Fruit fly (Drosophila melanogaster) whole organism, embryonic: Measurements from ENCODE around the gene Svil.
A peak's percentile ranks its signal among the peaks of the same experiment; 100 is the strongest.

Experiments
- Asciz ChIP-seq: fragments of 200-800 bp; sonication (Bioruptor generic); optimal IDR thresholded peaks from 2 replicates; lab custom pipeline; 2017; ENCODE audit warnings: missing biosample characterization, mild to moderate bottlenecking, missing genetic modification characterization, missing genetic modification reagents
- Awh ChIP-seq: fragments of 200-800 bp; sonication (Bioruptor generic); IDR thresholded peaks from 2 replicates; pipeline ENCODE4, ENCODE4 v1.3.6; 2022; ENCODE audit warnings: missing biosample characterization, missing genetic modification characterization
- CG11247 ChIP-seq: fragments of 200-800 bp; sonication (Bioruptor generic); IDR thresholded peaks from 2 replicates; pipeline ENCODE4 v1.3.6; 2022; ENCODE audit warnings: missing biosample characterization, missing genetic modification characterization
- CG11560 ChIP-seq: fragments of 200-800 bp; sonication (Bioruptor generic); IDR thresholded peaks from 3 replicates; pipeline ENCODE4 v1.3.6; 2022; ENCODE audit warnings: missing biosample characterization, missing genetic modification characterization
- CG12236 ChIP-seq: fragments of 200-800 bp; sonication (Bioruptor generic); optimal IDR thresholded peaks from 2 replicates; lab custom pipeline; 2016; ENCODE audit warnings: missing biosample characterization, missing genetic modification characterization
- CG13624 ChIP-seq: fragments of 200-800 bp; sonication (Bioruptor generic); optimal IDR thresholded peaks from 2 replicates; lab custom pipeline; 2016; ENCODE audit warnings: missing biosample characterization, missing genetic modification characterization
- CG14014 ChIP-seq: fragments of 200-800 bp; sonication (Bioruptor generic); IDR thresholded peaks from 2 replicates; pipeline ENCODE4 v1.3.6; 2022; ENCODE audit warnings: missing biosample characterization, missing genetic modification characterization
- CG14860 ChIP-seq: fragments of 200-800 bp; sonication (Bioruptor generic); IDR thresholded peaks from 3 replicates; pipeline ENCODE4 v1.3.6; 2022; ENCODE audit warnings: missing biosample characterization, missing genetic modification characterization; ENCODE audit not compliant: partially characterized antibody
- CG17361 ChIP-seq: fragments of 200-800 bp; sonication (Bioruptor generic); IDR thresholded peaks from 3 replicates; pipeline ENCODE4 v1.3.6; 2022; ENCODE audit warnings: missing biosample characterization, missing genetic modification characterization
- CG17612 ChIP-seq: fragments of 200-800 bp; sonication (Bioruptor generic); IDR thresholded peaks from 2 replicates; pipeline ENCODE4 v1.3.6; 2022; ENCODE audit warnings: missing biosample characterization, missing genetic modification characterization
- CG2712 ChIP-seq: fragments of 200-800 bp; optimal IDR thresholded peaks from 3 replicates; lab custom pipeline; 2019; ENCODE audit warnings: missing biosample characterization, mild to moderate bottlenecking, missing genetic modification characterization, moderate library complexity
- CG30020 ChIP-seq: fragments of 200-800 bp; optimal IDR thresholded peaks from 2 replicates; lab custom pipeline; 2019; ENCODE audit warnings: missing biosample characterization, mild to moderate bottlenecking, missing genetic modification characterization, moderate library complexity
- CG3407 ChIP-seq: fragments of 200-800 bp; sonication (Bioruptor generic); optimal IDR thresholded peaks from 2 replicates; lab custom pipeline; 2018; ENCODE audit warnings: missing biosample characterization, mild to moderate bottlenecking, missing genetic modification characterization
- CG3838 ChIP-seq: fragments of 200-800 bp; sonication (Bioruptor generic); optimal IDR thresholded peaks from 3 replicates; lab custom pipeline; 2016; ENCODE audit warnings: missing biosample characterization, missing genetic modification characterization
- CG4707 ChIP-seq: fragments of 200-800 bp; sonication (Bioruptor generic); optimal IDR thresholded peaks from 2 replicates; lab custom pipeline; 2018; ENCODE audit warnings: missing biosample characterization, mild to moderate bottlenecking, missing genetic modification characterization, moderate library complexity
- CG6654 ChIP-seq: fragments of 200-800 bp; sonication (Bioruptor generic); optimal IDR thresholded peaks from 2 replicates; lab custom pipeline; 2017; ENCODE audit warnings: missing biosample characterization, mild to moderate bottlenecking, missing genetic modification characterization
- CG6791 ChIP-seq: fragments of 200-800 bp; sonication (Bioruptor generic); IDR thresholded peaks from 3 replicates; pipeline ENCODE4 v1.3.6; 2022; ENCODE audit warnings: missing biosample characterization, missing genetic modification characterization; ENCODE audit not compliant: partially characterized antibody
- CG9215 ChIP-seq: fragments of 200-800 bp; sonication (Bioruptor generic); IDR thresholded peaks from 2 replicates; pipeline ENCODE4 v1.3.6; 2022; ENCODE audit warnings: missing biosample characterization, missing genetic modification characterization
- CG9437 ChIP-seq: fragments of 200-800 bp; sonication (Bioruptor generic); optimal IDR thresholded peaks from 2 replicates; lab custom pipeline; 2018; ENCODE audit warnings: missing biosample characterization, mild to moderate bottlenecking, missing genetic modification characterization
- CrebB ChIP-seq: fragments of 200-800 bp; sonication (Bioruptor generic); optimal IDR thresholded peaks from 3 replicates; lab custom pipeline; 2018; ENCODE audit warnings: missing biosample characterization, mild to moderate bottlenecking, missing genetic modification characterization
- Dip3 ChIP-seq: fragments of 200-800 bp; sonication (Bioruptor generic); optimal IDR thresholded peaks from 3 replicates; lab custom pipeline; 2016; ENCODE audit warnings: missing biosample characterization, missing genetic modification characterization
- Fer2 ChIP-seq: fragments of 200-800 bp; sonication (Bioruptor generic); optimal IDR thresholded peaks from 2 replicates; lab custom pipeline; 2018; ENCODE audit warnings: missing biosample characterization, mild to moderate bottlenecking, missing genetic modification characterization, moderate library complexity
- HmgD ChIP-seq: fragments of 200-800 bp; sonication (Bioruptor generic); optimal IDR thresholded peaks from 3 replicates; lab custom pipeline; 2016; ENCODE audit warnings: missing biosample characterization, missing genetic modification characterization
- Mad ChIP-seq: fragments of 200-800 bp; sonication (Bioruptor generic); optimal IDR thresholded peaks from 2 replicates; lab custom pipeline; 2016; ENCODE audit warnings: missing biosample characterization, missing genetic modification characterization
- Max ChIP-seq: fragments of 200-800 bp; sonication (Bioruptor generic); optimal IDR thresholded peaks from 2 replicates; lab custom pipeline; 2016; ENCODE audit warnings: missing biosample characterization, mild to moderate bottlenecking, missing genetic modification characterization
- Meics ChIP-seq: fragments of 200-800 bp; sonication (Bioruptor generic); optimal IDR thresholded peaks from 2 replicates; lab custom pipeline; 2017; ENCODE audit warnings: missing biosample characterization, mild to moderate bottlenecking, missing genetic modification characterization
- Myb ChIP-seq: fragments of 200-800 bp; sonication (Bioruptor generic); optimal IDR thresholded peaks from 2 replicates; lab custom pipeline; 2016; ENCODE audit warnings: missing biosample characterization, missing genetic modification characterization
- Oaz ChIP-seq: fragments of 200-800 bp; sonication (Bioruptor generic); IDR thresholded peaks from 2 replicates; pipeline ENCODE4 v1.3.6; 2022; ENCODE audit warnings: missing biosample characterization, missing genetic modification characterization
- Optix ChIP-seq: fragments of 200-800 bp; sonication (Bioruptor generic); IDR thresholded peaks from 3 replicates; pipeline ENCODE4 v1.3.6; 2022; ENCODE audit warnings: missing biosample characterization, missing genetic modification characterization
- Six4 ChIP-seq: fragments of 200-800 bp; sonication (Bioruptor generic); optimal IDR thresholded peaks from 2 replicates; lab custom pipeline; 2016; ENCODE audit warnings: missing biosample characterization, missing genetic modification characterization
- Sox100B ChIP-seq: fragments of 200-800 bp; sonication (Bioruptor generic); optimal IDR thresholded peaks from 3 replicates; lab custom pipeline; 2018; ENCODE audit warnings: missing biosample characterization, mild to moderate bottlenecking, missing genetic modification characterization
- Sry-β ChIP-seq: fragments of 200-800 bp; sonication (Bioruptor generic); optimal IDR thresholded peaks from 2 replicates; lab custom pipeline; 2018; ENCODE audit warnings: missing biosample characterization, mild to moderate bottlenecking, missing genetic modification characterization, moderate library complexity
- Usf ChIP-seq: fragments of 200-800 bp; sonication (Bioruptor generic); optimal IDR thresholded peaks from 2 replicates; lab custom pipeline; 2017; ENCODE audit warnings: missing genotype, missing biosample characterization, missing genetic modification characterization
- ap ChIP-seq: fragments of 200-800 bp; sonication (Bioruptor generic); IDR thresholded peaks from 2 replicates; pipeline ENCODE4 v1.3.6; 2022; ENCODE audit warnings: missing biosample characterization, missing genetic modification characterization
- btn ChIP-seq: fragments of 200-800 bp; sonication (Bioruptor generic); optimal IDR thresholded peaks from 2 replicates; lab custom pipeline; 2016; ENCODE audit warnings: missing biosample characterization, missing genetic modification characterization
- chn ChIP-seq: fragments of 200-800 bp; sonication (Bioruptor generic); optimal IDR thresholded peaks from 2 replicates; lab custom pipeline; 2016; ENCODE audit warnings: missing biosample characterization, missing genetic modification characterization
- dimm ChIP-seq: fragments of 200-800 bp; sonication (Bioruptor generic); IDR thresholded peaks from 2 replicates; pipeline ENCODE4 v1.3.6; 2022; ENCODE audit warnings: missing biosample characterization, missing genetic modification characterization
- dm ChIP-seq: fragments of 200-800 bp; sonication (Bioruptor generic); optimal IDR thresholded peaks from 3 replicates; lab custom pipeline; 2016; ENCODE audit warnings: missing biosample characterization, missing genetic modification characterization
- gce ChIP-seq: fragments of 200-800 bp; sonication (Bioruptor generic); IDR thresholded peaks from 3 replicates; pipeline ENCODE4 v1.3.6; 2022; ENCODE audit warnings: missing biosample characterization, missing genetic modification characterization
- gfzf ChIP-seq: fragments of 200-800 bp; sonication (Bioruptor generic); optimal IDR thresholded peaks from 2 replicates; lab custom pipeline; 2016; ENCODE audit warnings: missing biosample characterization, mild to moderate bottlenecking, missing genetic modification characterization, moderate library complexity
- kay ChIP-seq: fragments of 200-800 bp; sonication (Bioruptor generic); optimal IDR thresholded peaks from 2 replicates; lab custom pipeline; 2016; ENCODE audit warnings: missing biosample characterization, missing genetic modification characterization
- ken ChIP-seq: fragments of 200-800 bp; sonication (Bioruptor generic); IDR thresholded peaks from 3 replicates; pipeline ENCODE4 v1.3.6; 2022; ENCODE audit warnings: missing biosample characterization, missing genetic modification characterization
- mam ChIP-seq: fragments of 200-800 bp; sonication (Bioruptor generic); optimal IDR thresholded peaks from 3 replicates; lab custom pipeline; 2016; ENCODE audit warnings: missing biosample characterization, missing genetic modification characterization
- row ChIP-seq: fragments of 200-800 bp; sonication (Bioruptor generic); IDR thresholded peaks from 3 replicates; pipeline ENCODE4 v1.3.6; 2022; ENCODE audit warnings: missing biosample characterization, missing genetic modification characterization
- run ChIP-seq: fragments of 200-800 bp; sonication (Bioruptor generic); optimal IDR thresholded peaks from 3 replicates; lab custom pipeline; 2018; ENCODE audit warnings: missing biosample characterization, mild to moderate bottlenecking, missing genetic modification characterization
- sc ChIP-seq, 3 experiments: fragments of >200 bp in 2 of 3; fragments of 200-800 bp in 1 of 3; sonication (Bioruptor generic) in 1 of 3; optimal IDR thresholded peaks; 2 replicates in 2 of 3; 3 replicates in 1 of 3; lab custom pipeline; 2017; ENCODE audit warnings: mild to moderate bottlenecking in 1 of 3, missing biosample characterization in 1 of 3, missing genetic modification characterization in 1 of 3, missing genetic modification reagents in 1 of 3
- sens-2 ChIP-seq: fragments of 200-800 bp; sonication (Bioruptor generic); IDR thresholded peaks from 2 replicates; pipeline ENCODE4 v1.3.6; 2022; ENCODE audit warnings: missing biosample characterization, missing genetic modification characterization
- slbo ChIP-seq: fragments of 200-800 bp; sonication (Bioruptor generic); IDR thresholded peaks from 2 replicates; pipeline ENCODE4 v1.3.6; 2022; ENCODE audit warnings: missing biosample characterization, missing genetic modification characterization
- ttk ChIP-seq: fragments of 200-800 bp; sonication (Bioruptor generic); IDR thresholded peaks from 2 replicates; pipeline ENCODE4 v2.1.2; 2022; ENCODE audit warnings: missing biosample characterization, missing genetic modification characterization
- vnd ChIP-seq: fragments of 200-800 bp; sonication (Bioruptor generic); IDR thresholded peaks from 3 replicates; pipeline ENCODE4 v1.3.6; 2022; ENCODE audit warnings: missing biosample characterization, missing genetic modification characterization; ENCODE audit not compliant: partially characterized antibody
- wdn ChIP-seq: fragments of 200-800 bp; sonication (Bioruptor generic); IDR thresholded peaks from 2 replicates; pipeline ENCODE4 v1.3.6; 2022; ENCODE audit warnings: missing biosample characterization, missing genetic modification characterization

Gene Svil

DNA sequence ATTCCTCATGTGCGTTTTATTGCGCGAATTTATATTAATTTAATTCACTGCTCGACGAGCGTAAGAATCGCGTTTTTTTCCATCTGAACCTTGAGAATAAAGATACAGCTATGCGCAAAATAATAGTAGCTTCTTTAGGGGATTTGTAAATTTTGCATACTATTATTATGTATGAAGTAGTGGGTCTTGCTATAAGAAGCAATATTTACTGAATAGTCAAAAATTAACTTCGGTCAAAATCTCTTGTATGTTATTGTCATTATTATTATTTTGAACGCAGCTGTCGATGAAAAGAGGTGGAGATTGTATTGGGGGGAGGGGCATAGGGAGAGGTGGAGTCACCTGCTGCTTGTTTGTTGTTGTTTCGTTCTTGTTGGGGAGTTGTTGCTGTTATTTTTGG, 41.3 kb downstream of the Svil start (continued):
- TF ChIP-seq CrebB (tag; lab: Kevin White, UChicago) (peak; percentile 30), gfzf (no peak), CG11247 (GFP tag; lab: Robert Waterston, UW) (peak; percentile 83), Mad (peak; percentile 24), Sry-β (GFP tag; lab: Kevin White, UChicago) (peak; percentile 42), wdn (GFP tag; lab: Robert Waterston, UW) (peak; percentile 60), Meics (GFP tag; lab: Kevin White, UChicago) (peak; percentile 90), CG3407 (GFP tag; lab: Kevin White, UChicago) (peak; percentile 47), sens-2 (peak; percentile 80), CG9437 (GFP tag; lab: Kevin White, UChicago) (peak; percentile 62), CG4707 (GFP tag; lab: Kevin White, UChicago) (peak; percentile 32), ttk (peak; percentile 72), CG13624 (GFP tag; lab: Kevin White, UChicago) (peak; percentile 75), CG17361 (GFP tag; lab: Robert Waterston, UW) (peak; percentile 72), CG3838 (GFP tag; lab: Kevin White, UChicago) (peak; percentile 3), CG14014 (GFP tag; lab: Robert Waterston, UW) (peak; percentile 89), gce (GFP tag; lab: Robert Waterston, UW) (peak; percentile 32; the same call in 1 of the 3 replicates), CG6791 (GFP tag; lab: Robert Waterston, UW) (no peak), CG11560 (tag; lab: Robert Waterston, UW) (peak; percentile 68; the same call in 2 of the 3 replicates), CG2712 (tag; lab: Kevin White, UChicago) (peak; percentile 80), Awh (peak; percentile 85), run (tag; lab: Kevin White, UChicago) (no peak), CG30020 (tag; lab: Kevin White, UChicago) (no peak), row (peak; percentile 90), ap (GFP tag; lab: Robert Waterston, UW) (peak; percentile 77), dm (GFP tag; lab: Kevin White, UChicago) (peak; percentile 25), Six4 (GFP tag; lab: Kevin White, UChicago) (peak; percentile 82), dimm (GFP tag; lab: Robert Waterston, UW) (peak; percentile 73), vnd (GFP tag; lab: Robert Waterston, UW) (no peak), chn (GFP tag; lab: Kevin White, UChicago) (peak; percentile 65), btn (peak; percentile 52), Asciz (GFP tag; lab: Kevin White, UChicago) (peak; percentile 83), HmgD (GFP tag; lab: Kevin White, UChicago) (no peak), Dip3 (peak; percentile 5), Oaz (GFP tag; lab: Robert Waterston, UW) (peak; percentile 74), slbo (GFP tag; lab: Robert Waterston, UW) (peak; percentile 90), CG9215 (GFP tag; lab: Robert Waterston, UW) (peak; percentile 77), CG14860 (GFP tag; lab: Robert Waterston, UW) (no peak), ken (peak; percentile 73; the same call in 2 of the 3 replicates), mam (GFP tag; lab: Kevin White, UChicago) (peak; percentile 63), Max (GFP tag; lab: Kevin White, UChicago) (peak; percentile 87), Sox100B (GFP tag; lab: Kevin White, UChicago) (peak; percentile 83), Usf (GFP tag; lab: Kevin White, UChicago) (peak; percentile 18), CG17612 (GFP tag; lab: Robert Waterston, UW) (no peak), Myb (GFP tag; lab: Kevin White, UChicago) (peak; percentile 29), sc (optimal IDR thresholded peaks at IDR 0.05; lab: Kevin White, UChicago) (no peak), sc (GFP tag; optimal IDR thresholded peaks at IDR 0.05; lab: Kevin White, UChicago) (peak; percentile 48), Fer2 (peak; percentile 29), CG12236 (peak; percentile 49), Optix (GFP tag; lab: Robert Waterston, UW) (peak; percentile 86), CG6654 (GFP tag; lab: Kevin White, UChicago) (peak; percentile 80), kay (GFP tag; lab: Kevin White, UChicago) (peak; percentile 84)
